Worm (Caenorhabditis elegans): Measurements from ENCODE around the gene pals-19.

The pals-19 gene

ce11 chrIII:1424305-1424704 lies 22.6 kb downstream of the pals-19 start (continued):
- TF ChIP-seq pha-4 (GFP tag; IDR thresholded peaks at IDR 0.05) (peak; percentile 89), pha-4 (tag; optimal IDR thresholded peaks at IDR 0.05) (no peak), zfp-3 (GFP tag; conservative IDR thresholded peaks at IDR 0.05) (0 out of 2 replicates have a peak, but pooled peaks have one; percentile 60), spr-3 (GFP tag; optimal IDR thresholded peaks at IDR 0.05) (peak; percentile 69), set-16 (GFP tag; IDR thresholded peaks at IDR 0.05) (peak; percentile 90), egl-43 (GFP tag; IDR thresholded peaks at IDR 0.05) (peak; percentile 95), nhr-77 (tag; optimal IDR thresholded peaks at IDR 0.05) (peak; percentile 39), nhr-102 (tag; optimal IDR thresholded peaks at IDR 0.05) (peak; percentile 54), F26F4.8 (GFP tag; conservative IDR thresholded peaks at IDR 0.05) (peak; percentile 68; the same call in 1 of the 2 replicates), lsy-2 (tag; optimal IDR thresholded peaks at IDR 0.05) (peak; percentile 43 to 79), mxl-2 (GFP tag; conservative IDR thresholded peaks at IDR 0.05) (0 out of 2 replicates have a peak, but pooled peaks have one; percentile 33), spr-1 (tag; optimal IDR thresholded peaks at IDR 0.05) (peak; percentile 75), cey-2 (tag; optimal IDR thresholded peaks at IDR 0.05; ENCODE audit: borderline replicate concordance, insufficient read depth) (no peak), Y105C5A.15 (GFP tag; IDR thresholded peaks at IDR 0.05) (peak; percentile 84; the same call in 1 of the 2 replicates), unc-39 (tag; optimal IDR thresholded peaks at IDR 0.05) (no peak), hlh-30 (tag; optimal IDR thresholded peaks at IDR 0.05; ENCODE audit: insufficient read depth) (peak; percentile 15), nhr-76 (tag; optimal IDR thresholded peaks at IDR 0.05) (no peak), jun-1 (tag; optimal IDR thresholded peaks at IDR 0.05) (no peak), ztf-7 (tag; optimal IDR thresholded peaks at IDR 0.05) (no peak), R02D3.7 (tag; optimal IDR thresholded peaks at IDR 0.05) (no peak), egl-27 (tag; optimal IDR thresholded peaks at IDR 0.05) (no peak), nhr-111 (GFP tag; optimal IDR thresholded peaks at IDR 0.05) (peak; percentile 77), nhr-11 (tag; optimal IDR thresholded peaks at IDR 0.05) (peak; percentile 53), mxl-3 (GFP tag; optimal IDR thresholded peaks at IDR 0.05) (peak; percentile 46), lin-1 (GFP tag; IDR thresholded peaks at IDR 0.05) (peak; percentile 80), unc-130 (GFP tag; optimal IDR thresholded peaks at IDR 0.05) (peak; percentile 21), tag-97 (GFP tag; IDR thresholded peaks at IDR 0.05) (no peak), ama-1 (optimal IDR thresholded peaks at IDR 0.05) (no peak)

- TF ChIP-seq T26A8.4 (GFP tag; IDR thresholded peaks at IDR 0.05) (no peak), aha-1 (tag) (peak; percentile 27), mes-2 (tag; optimal IDR thresholded peaks at IDR 0.05; ENCODE audit: poor library complexity, severe bottlenecking) (no peak), dmd-8 (GFP tag; IDR thresholded peaks at IDR 0.05) (no peak), pqm-1 (tag; optimal IDR thresholded peaks at IDR 0.05) (no peak), Y105C5A.15 (GFP tag; IDR thresholded peaks at IDR 0.05) (no peak), F10B5.3 (tag; optimal IDR thresholded peaks at IDR 0.05) (no peak), zfp-2 (tag; optimal IDR thresholded peaks at IDR 0.05) (no peak)
These were observed 25.4 kb downstream of the pals-19 start, which contains the start of gene lelo-2 for ce11 chrIII:1427126-1427525. Gene lelo-2, minus strand, starts transcription at chrIII:1427226.

- TF ChIP-seq lin-38 (GFP tag; IDR thresholded peaks at IDR 0.05) (peak; percentile 70), F49E8.2 (tag; optimal IDR thresholded peaks at IDR 0.05; ENCODE audit: borderline replicate concordance) (no peak), lin-15B (tag; optimal IDR thresholded peaks at IDR 0.05) (no peak), nhr-11 (tag; optimal IDR thresholded peaks at IDR 0.05) (no peak)
These were observed 26.7 kb downstream of the pals-19 start for ce11 chrIII:1428448-1428847.

ce11 chrIII:1429275-1429674 lies 27.5 kb downstream of the pals-19 start:
- TF ChIP-seq vab-7 (GFP tag; IDR thresholded peaks at IDR 0.05) (no peak), zip-2 (tag; optimal IDR thresholded peaks at IDR 0.05) (no peak), ceh-28 (tag; optimal IDR thresholded peaks at IDR 0.05) (peak; percentile 6), aha-1 (tag) (peak; percentile 8), lin-38 (GFP tag; IDR thresholded peaks at IDR 0.05) (peak; percentile 81), arid-1 (GFP tag; conservative IDR thresholded peaks at IDR 0.05) (no peak)
